Fruit fly (Drosophila melanogaster) whole organism, larva: ENCODE measurements around the gene MtnF.

Experiments used
- noc ChIP-seq: fragments of 200-800 bp; sonication (Bioruptor generic); optimal IDR thresholded peaks from 3 replicates; lab custom pipeline; 2019; ENCODE audit warnings: missing biosample characterization, mild to moderate bottlenecking, missing genetic modification characterization, moderate library complexity

Gene MtnF

dm6 chr3R:24585042-24585698 lies 49.8 kb downstream of the MtnF start, which contains the start of the genes CG13625 and mld:
Gene CG13625 (minus strand): TSS chr3R:24585160.
Gene mld (plus strand): TSS chr3R:24585653.
- TF ChIP-seq noc (tag; lab: Kevin White, UChicago), result no peak
